Worm (Caenorhabditis elegans) whole organism, L3 larva: Measurements from ENCODE around the gene rpt-1.

Source experiments
- aly-2 ChIP-seq: fragments of 150-350 bp; optimal IDR thresholded peaks from 2 replicates; lab custom pipeline; 2014; ENCODE audit warnings: missing biosample characterization, missing genetic modification characterization
- elt-2 ChIP-seq: sonication (generic microtip); optimal IDR thresholded peaks from 2 replicates; lab custom pipeline; 2016; ENCODE audit warnings: missing genetic modification reagents, mild to moderate bottlenecking, missing genetic modification characterization, missing compliant biosample characterization
- fos-1 ChIP-seq: fragments of 150-350 bp; optimal IDR thresholded peaks from 2 replicates; lab custom pipeline; 2014; ENCODE audit warnings: missing biosample characterization, missing genetic modification characterization
- mdl-1 ChIP-seq: fragments of 150-350 bp; optimal IDR thresholded peaks from 2 replicates; lab custom pipeline; 2014; ENCODE audit warnings: missing biosample characterization, missing genetic modification characterization
- nhr-11 ChIP-seq: fragments of 150-350 bp; optimal IDR thresholded peaks from 2 replicates; lab custom pipeline; 2014; ENCODE audit warnings: missing biosample characterization, missing genetic modification characterization
- nhr-23 ChIP-seq: fragments of 150-350 bp; optimal IDR thresholded peaks from 2 replicates; lab custom pipeline; 2014; ENCODE audit warnings: missing biosample characterization, missing genetic modification reagents, missing genetic modification characterization
- nhr-43 ChIP-seq: sonication (generic microtip); optimal IDR thresholded peaks from 2 replicates; lab custom pipeline; 2016; ENCODE audit warnings: mild to moderate bottlenecking, missing genetic modification characterization, missing compliant biosample characterization; ENCODE audit not compliant: poor library complexity, severe bottlenecking
- nhr-77 ChIP-seq: fragments of 150-350 bp; optimal IDR thresholded peaks from 2 replicates; lab custom pipeline; 2014; ENCODE audit warnings: missing biosample characterization, missing genetic modification characterization
- skn-1 ChIP-seq: fragments of 150-350 bp; optimal IDR thresholded peaks from 2 replicates; lab custom pipeline; 2014; ENCODE audit warnings: missing biosample characterization, missing genetic modification characterization
- unc-39 ChIP-seq: sonication (generic microtip); optimal IDR thresholded peaks from 4 replicates; lab custom pipeline; 2017; ENCODE audit warnings: missing biosample characterization, missing genetic modification characterization
- unc-62 ChIP-seq: fragments of 150-350 bp; sonication (generic microtip); optimal IDR thresholded peaks from 4 replicates; lab custom pipeline; 2014; ENCODE audit warnings: missing biosample characterization, missing genetic modification reagents, missing genetic modification characterization
- zag-1 ChIP-seq: fragments of 150-350 bp; optimal IDR thresholded peaks from 2 replicates; lab custom pipeline; 2014; ENCODE audit warnings: missing biosample characterization, missing genetic modification characterization
- ztf-11 ChIP-seq: fragments of 150-350 bp; optimal IDR thresholded peaks from 2 replicates; lab custom pipeline; 2014; ENCODE audit warnings: missing biosample characterization, missing genetic modification characterization
- ztf-4 ChIP-seq: fragments of 150-350 bp; optimal IDR thresholded peaks from 2 replicates; lab custom pipeline; 2014; ENCODE audit warnings: missing biosample characterization, missing genetic modification characterization

DNA sequence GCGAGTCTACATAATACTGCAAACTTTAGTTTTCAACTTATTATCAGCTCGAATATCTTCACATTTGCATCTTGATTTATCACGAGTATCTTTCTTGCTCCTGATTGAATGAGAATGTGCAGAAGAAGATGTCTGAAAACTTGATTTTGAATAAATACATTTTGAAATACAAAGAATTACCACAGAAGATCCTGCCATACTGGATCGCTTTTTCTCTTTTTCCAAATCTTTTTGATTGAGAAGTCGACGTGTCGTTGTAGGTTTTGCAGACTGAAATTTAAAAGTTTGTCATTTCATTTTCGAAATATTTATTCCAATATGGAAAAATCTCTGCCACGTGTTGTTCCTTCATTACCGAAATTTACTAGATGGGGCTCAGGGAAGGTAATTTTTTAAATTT lies 13.7 kb upstream of the rpt-1 start, which contains the start of gene C52E4.12:
- TF ChIP-seq mdl-1 (tag; lab: Kevin White, UChicago) (no peak), nhr-11 (tag; lab: Kevin White, UChicago) (no peak), zag-1 (tag; lab: Kevin White, UChicago) (no peak), unc-62 (GFP tag; lab: Kevin White, UChicago) (no peak), aly-2 (tag; lab: Kevin White, UChicago) (no peak), unc-39 (tag; lab: Kevin White, UChicago) (no peak), ztf-4 (no peak), elt-2 (tag; lab: Kevin White, UChicago) (no peak), skn-1 (tag; lab: Kevin White, UChicago) (no peak), nhr-23 (tag; lab: Kevin White, UChicago) (no peak), ztf-11 (tag; lab: Kevin White, UChicago) (no peak), fos-1 (tag; lab: Kevin White, UChicago) (no peak), nhr-77 (tag; lab: Kevin White, UChicago) (no peak), nhr-43 (tag; lab: Kevin White, UChicago) (no peak)
